Worm (Caenorhabditis elegans) whole organism, late embryonic: Measurements from ENCODE around the gene Y69A2AR.50.

Experiments
- K02D7.2 ChIP-seq: sonication (generic microtip); optimal IDR thresholded peaks from 2 replicates; lab custom pipeline; 2017; ENCODE audit warnings: mild to moderate bottlenecking, missing genetic modification characterization, missing compliant biosample characterization
- T23F11.4 ChIP-seq: fragments of 200-800 bp; sonication (Bioruptor generic); optimal IDR thresholded peaks from 2 replicates; lab custom pipeline; 2018; ENCODE audit warnings: mild to moderate bottlenecking, missing genetic modification characterization, missing compliant biosample characterization
- ama-1 ChIP-seq: fragments of 150-350 bp; optimal IDR thresholded peaks from 2 replicates; lab custom pipeline; 2014
- ceh-22 ChIP-seq: sonication (generic microtip); optimal IDR thresholded peaks from 2 replicates; lab custom pipeline; 2017; ENCODE audit warnings: missing biosample characterization, missing genetic modification characterization
- dve-1 ChIP-seq: sonication (generic microtip); optimal IDR thresholded peaks from 2 replicates; lab custom pipeline; 2017; ENCODE audit warnings: antibody characterized with exemption, mild to moderate bottlenecking, missing genetic modification characterization, missing compliant biosample characterization
- elt-2 ChIP-seq: sonication (generic microtip); optimal IDR thresholded peaks from 2 replicates; lab custom pipeline; 2016; ENCODE audit warnings: missing genetic modification reagents, missing genetic modification characterization, missing compliant biosample characterization
- ets-4 ChIP-seq: sonication (generic microtip); optimal IDR thresholded peaks from 2 replicates; lab custom pipeline; 2016; ENCODE audit warnings: missing genetic modification characterization, missing compliant biosample characterization
- lin-11 ChIP-seq: fragments of 200-800 bp; sonication (Bioruptor generic); optimal IDR thresholded peaks from 2 replicates; lab custom pipeline; 2018; ENCODE audit warnings: mild to moderate bottlenecking, missing genetic modification characterization, missing compliant biosample characterization
- pag-3 ChIP-seq: sonication (generic microtip); optimal IDR thresholded peaks from 2 replicates; lab custom pipeline; 2016; ENCODE audit warnings: missing compliant biosample characterization, missing genetic modification characterization, borderline replicate concordance
- pha-4 ChIP-seq: fragments of 150-350 bp; optimal IDR thresholded peaks from 2 replicates; lab custom pipeline; 2018; ENCODE audit warnings: missing biosample characterization, missing genetic modification reagents, missing genetic modification characterization
- pqm-1 ChIP-seq: sonication (generic microtip); optimal IDR thresholded peaks from 2 replicates; lab custom pipeline; 2016; ENCODE audit warnings: missing genetic modification characterization, missing compliant biosample characterization
- sdc-2 ChIP-seq: sonication (generic microtip); optimal IDR thresholded peaks from 2 replicates; lab custom pipeline; 2016; ENCODE audit warnings: missing genotype, missing genetic modification characterization, missing compliant biosample characterization
- unc-3 ChIP-seq, 2 experiments: fragments of 200-800 bp in 1 of 2; sonication (Bioruptor generic) in 1 of 2; sonication (generic microtip) in 1 of 2; conservative IDR thresholded peaks in 1 of 2; optimal IDR thresholded peaks in 1 of 2; 2 replicates each; pipeline versions ENCODE4 v1.3.6 to Lab custom; 2016 to 2022; ENCODE audit warnings: missing compliant biosample characterization in 2 of 2, missing genetic modification characterization in 2 of 2, missing genetic modification reagents in 1 of 2

DNA sequence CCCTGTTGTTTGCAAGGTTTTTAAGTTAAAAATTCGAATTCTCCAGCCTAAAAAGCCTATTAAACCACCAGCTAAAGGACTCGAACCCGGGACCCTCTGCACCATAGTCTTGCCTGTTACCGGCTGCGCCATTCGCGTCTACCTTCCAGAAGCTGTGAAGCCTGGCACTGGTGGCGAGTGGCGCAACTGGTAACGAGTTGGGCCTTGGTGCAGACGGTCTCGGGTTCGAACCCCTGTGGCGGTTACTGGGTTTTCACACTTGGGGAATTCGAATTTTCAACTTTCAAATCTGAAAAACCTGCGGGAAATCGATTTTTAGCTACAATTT lies 40.7 kb downstream of the Y69A2AR.50 start:
- TF ChIP-seq dve-1 (tag; lab: Kevin White, UChicago) = no peak
- no peak for TF ChIP-seq ama-1 (lab: Kevin White, UChicago)
- TF ChIP-seq lin-11 (tag; lab: Kevin White, UChicago) = no peak
- TF ChIP-seq pha-4 (tag; lab: Kevin White, UChicago) = no peak
- TF ChIP-seq elt-2 (tag; lab: Kevin White, UChicago) = no peak
- TF ChIP-seq ets-4 (tag; lab: Kevin White, UChicago) = no peak
- TF ChIP-seq ceh-22 = no peak
- no peak for TF ChIP-seq sdc-2
- no peak for TF ChIP-seq unc-3 (GFP tag; conservative IDR thresholded peaks at IDR 0.05; lab: Robert Waterston, UW)
- no peak for TF ChIP-seq unc-3 (tag; optimal IDR thresholded peaks at IDR 0.05; lab: Kevin White, UChicago)
- no peak for TF ChIP-seq T23F11.4 (GFP tag; lab: Kevin White, UChicago)
- TF ChIP-seq K02D7.2 = no peak
- no peak for TF ChIP-seq pqm-1
- no peak for TF ChIP-seq pag-3 (tag; lab: Kevin White, UChicago)
